Fruit fly (Drosophila melanogaster): ENCODE measurements around the gene CG8661.

CG8661 gene

dm6 chrX:17249326-17249725 is 35.0 kb downstream of the CG8661 start, which contains the start of gene CG8675 (continued):
- TF ChIP-seq sug (tag; optimal IDR thresholded peaks at IDR 0.05) (no peak), CG30403 (GFP tag; optimal IDR thresholded peaks at IDR 0.05) (no peak), Drgx (GFP tag; IDR thresholded peaks at IDR 0.05) (no peak), fd102C (GFP tag; optimal IDR thresholded peaks at IDR 0.05) (no peak), CG6854 (GFP tag; optimal IDR thresholded peaks at IDR 0.05) (peak; percentile 32), vvl (GFP tag; IDR thresholded peaks at IDR 0.05) (no peak), pita (GFP tag; optimal IDR thresholded peaks at IDR 0.05) (peak; percentile 64), Bgb (GFP tag; IDR thresholded peaks at IDR 0.05; ENCODE audit: partially characterized antibody) (0 out of 2 replicates have a peak, but pooled peaks have one; percentile 27), dm (GFP tag; optimal IDR thresholded peaks at IDR 0.05) (peak; percentile 67), Nf-YC (tag; optimal IDR thresholded peaks at IDR 0.05) (no peak), CoRest (tag; optimal IDR thresholded peaks at IDR 0.05) (peak; percentile 33), Rx (GFP tag; IDR thresholded peaks at IDR 0.05) (no peak), Jarid2 (GFP tag; optimal IDR thresholded peaks at IDR 0.05) (no peak), CG9797 (GFP tag; optimal IDR thresholded peaks at IDR 0.05) (peak; percentile 56), NfI (GFP tag; optimal IDR thresholded peaks at IDR 0.05) (no peak), bowl (GFP tag; IDR thresholded peaks at IDR 0.05) (no peak), org-1 (GFP tag; optimal IDR thresholded peaks at IDR 0.05) (no peak), bab2 (GFP tag; optimal IDR thresholded peaks at IDR 0.05) (no peak), usp (GFP tag; optimal IDR thresholded peaks at IDR 0.05) (no peak), tgo (GFP tag; IDR thresholded peaks at IDR 0.05) (no peak), CG2678 (tag; optimal IDR thresholded peaks at IDR 0.05) (no peak), Abd-B (GFP tag; optimal IDR thresholded peaks at IDR 0.05) (peak; percentile 1), D (optimal IDR thresholded peaks at IDR 0.05) (no peak), D (GFP tag; optimal IDR thresholded peaks at IDR 0.05) (no peak), CG4707 (GFP tag; optimal IDR thresholded peaks at IDR 0.05) (no peak), da (GFP tag; optimal IDR thresholded peaks at IDR 0.05) (no peak), Sry-δ (GFP tag; optimal IDR thresholded peaks at IDR 0.05) (peak; percentile 14), sisA (GFP tag; IDR thresholded peaks at IDR 0.05) (no peak), Dad (GFP tag; optimal IDR thresholded peaks at IDR 0.05) (no peak), Lhr (GFP tag; optimal IDR thresholded peaks at IDR 0.05) (peak; percentile 67), vnd (GFP tag; IDR thresholded peaks at IDR 0.05; ENCODE audit: partially characterized antibody) (no peak), MBD-R2 (GFP tag; IDR thresholded peaks at IDR 0.05) (peak; percentile 73), dysf (GFP tag; IDR thresholded peaks at IDR 0.05) (no peak), CG33213 (GFP tag; optimal IDR thresholded peaks at IDR 0.05) (peak; percentile 18), zfh1 (GFP tag; IDR thresholded peaks at IDR 0.05) (no peak), zf30C (GFP tag; optimal IDR thresholded peaks at IDR 0.05) (peak; percentile 8), YL-1 (GFP tag; optimal IDR thresholded peaks at IDR 0.05) (peak; percentile 49), knrl (GFP tag; IDR thresholded peaks at IDR 0.05; ENCODE audit: partially characterized antibody) (peak; percentile 46; the same call in 2 of the 3 replicates), CG2712 (tag; optimal IDR thresholded peaks at IDR 0.05) (peak; percentile 16), BEAF-32 (GFP tag; optimal IDR thresholded peaks at IDR 0.05) (peak; percentile 33), ase (GFP tag; IDR thresholded peaks at IDR 0.05) (no peak), pzg (GFP tag; optimal IDR thresholded peaks at IDR 0.05) (peak; percentile 61), CG14965 (GFP tag; optimal IDR thresholded peaks at IDR 0.05; ENCODE audit: borderline replicate concordance) (no peak), CG12104 (GFP tag; optimal IDR thresholded peaks at IDR 0.05) (no peak), croc (GFP tag; conservative IDR thresholded peaks at IDR 0.05) (no peak), CG10267 (tag; optimal IDR thresholded peaks at IDR 0.05) (peak; percentile 7), Nf-YA (GFP tag; IDR thresholded peaks at IDR 0.05) (no peak), CG6791 (GFP tag; IDR thresholded peaks at IDR 0.05; ENCODE audit: partially characterized antibody) (0 out of 3 replicates have a peak, but pooled peaks have one; percentile 41), Opbp (GFP tag; IDR thresholded peaks at IDR 0.05; ENCODE audit: partially characterized antibody) (peak; percentile 41; the same call in 1 of the 3 replicates), sens (GFP tag) (peak; percentile 66), CG13287 (GFP tag; IDR thresholded peaks at IDR 0.05; ENCODE audit: partially characterized antibody) (peak; percentile 24; the same call in 1 of the 2 replicates)
